Fruit fly (Drosophila melanogaster): ENCODE measurements around the gene CG42762.
A peak's percentile ranks its signal among the peaks of the same experiment; 100 is the strongest.

dm6 chr2L:8159498-8159897 lies 15.7 kb upstream of the CG42762 start, which contains the start of the genes PAPLA1 and Rbsn-5:
- TF ChIP-seq CG9876 (GFP tag; optimal IDR thresholded peaks at IDR 0.05), result peak; percentile 93
- TF ChIP-seq CG1233 (GFP tag; optimal IDR thresholded peaks at IDR 0.05), result peak; percentile 91
- peak; percentile 94 for TF ChIP-seq Dad (GFP tag; optimal IDR thresholded peaks at IDR 0.05)
- TF ChIP-seq Myb (GFP tag; optimal IDR thresholded peaks at IDR 0.05), result peak; percentile 85
- peak; percentile 90 for TF ChIP-seq NFAT (GFP tag; IDR thresholded peaks at IDR 0.05)
- peak; percentile 90 for TF ChIP-seq ttk (GFP tag; IDR thresholded peaks at IDR 0.05)
- TF ChIP-seq CG6683 (GFP tag; optimal IDR thresholded peaks at IDR 0.05), result peak; percentile 73
- TF ChIP-seq Meics (GFP tag; optimal IDR thresholded peaks at IDR 0.05), result peak; percentile 91
- TF ChIP-seq mam (GFP tag; optimal IDR thresholded peaks at IDR 0.05), result peak; percentile 98
